Fruit fly (Drosophila melanogaster) whole organism, prepupa: ENCODE results near the gene CG33120.

ENCODE experiments used
- Blimp-1 ChIP-seq: fragments of 200-800 bp; sonication (Bioruptor generic); optimal IDR thresholded peaks from 3 replicates; lab custom pipeline; 2017; ENCODE audit warnings: missing biosample characterization, missing genetic modification characterization, mild to moderate bottlenecking, moderate library complexity, missing genetic modification reagents
- CG10631 ChIP-seq: fragments of 200-800 bp; sonication (Bioruptor generic); optimal IDR thresholded peaks from 2 replicates; lab custom pipeline; 2016; ENCODE audit warnings: missing biosample characterization, missing genetic modification characterization
- CG11762 ChIP-seq: fragments of 200-800 bp; sonication (Bioruptor generic); optimal IDR thresholded peaks from 3 replicates; lab custom pipeline; 2016; ENCODE audit warnings: missing biosample characterization, missing genetic modification characterization; ENCODE audit not compliant: insufficient read depth
- CG11902 ChIP-seq: fragments of 200-800 bp; sonication (Bioruptor generic); optimal IDR thresholded peaks from 3 replicates; lab custom pipeline; 2016; ENCODE audit warnings: missing biosample characterization, missing genetic modification characterization
- CG15336 ChIP-seq: fragments of 200-800 bp; sonication (Bioruptor generic); IDR thresholded peaks from 2 replicates; pipeline ENCODE4 v1.3.6; 2022; ENCODE audit warnings: missing biosample characterization, missing genetic modification characterization
- CG1621 ChIP-seq: fragments of 200-800 bp; sonication (Bioruptor generic); optimal IDR thresholded peaks from 3 replicates; lab custom pipeline; 2018; ENCODE audit warnings: missing biosample characterization, mild to moderate bottlenecking, missing genetic modification characterization
- CG3032 ChIP-seq: fragments of 200-800 bp; optimal IDR thresholded peaks from 2 replicates; lab custom pipeline; 2019; ENCODE audit warnings: missing biosample characterization, mild to moderate bottlenecking, missing genetic modification characterization, moderate library complexity
- CG31627 ChIP-seq: fragments of 200-800 bp; sonication (Bioruptor generic); optimal IDR thresholded peaks from 3 replicates; lab custom pipeline; 2016; ENCODE audit warnings: missing biosample characterization, missing genetic modification characterization
- CG32006 ChIP-seq: fragments of 200-800 bp; sonication (Bioruptor generic); optimal IDR thresholded peaks from 3 replicates; lab custom pipeline; 2017; ENCODE audit warnings: missing biosample characterization, mild to moderate bottlenecking, missing genetic modification characterization
- CG34406 ChIP-seq: fragments of 200-800 bp; sonication (Bioruptor generic); optimal IDR thresholded peaks from 3 replicates; lab custom pipeline; 2016; ENCODE audit warnings: missing biosample characterization, missing genetic modification characterization
- CG3919 ChIP-seq: fragments of 200-800 bp; sonication (Bioruptor generic); optimal IDR thresholded peaks from 3 replicates; lab custom pipeline; 2016; ENCODE audit warnings: missing biosample characterization, missing genetic modification characterization
- CG4318 ChIP-seq: fragments of 200-800 bp; sonication (Bioruptor generic); optimal IDR thresholded peaks from 3 replicates; lab custom pipeline; 2017; ENCODE audit warnings: missing biosample characterization, mild to moderate bottlenecking, missing genetic modification characterization
- CG6163 ChIP-seq: fragments of 200-800 bp; sonication (Bioruptor generic); IDR thresholded peaks from 3 replicates; pipeline ENCODE4 v1.3.6; 2022; ENCODE audit warnings: missing biosample characterization, missing genetic modification characterization
- CG6276 ChIP-seq: fragments of 200-800 bp; sonication (Bioruptor generic); optimal IDR thresholded peaks from 2 replicates; lab custom pipeline; 2017; ENCODE audit warnings: missing biosample characterization, mild to moderate bottlenecking, missing genetic modification characterization
- CG6792 ChIP-seq: fragments of 200-800 bp; sonication (Bioruptor generic); optimal IDR thresholded peaks from 3 replicates; lab custom pipeline; 2016; ENCODE audit warnings: missing biosample characterization, missing genetic modification characterization
- CG6808 ChIP-seq: fragments of 200-800 bp; sonication (Bioruptor generic); optimal IDR thresholded peaks from 3 replicates; lab custom pipeline; 2017; ENCODE audit warnings: missing biosample characterization, missing genetic modification characterization, mild to moderate bottlenecking, moderate library complexity, missing genetic modification reagents
- CG6854 ChIP-seq: fragments of 200-800 bp; sonication (Bioruptor generic); optimal IDR thresholded peaks from 2 replicates; lab custom pipeline; 2017; ENCODE audit warnings: missing biosample characterization, mild to moderate bottlenecking, missing genetic modification characterization
- CG7368 ChIP-seq: fragments of 200-800 bp; sonication (Bioruptor generic); optimal IDR thresholded peaks from 3 replicates; lab custom pipeline; 2016; ENCODE audit warnings: missing biosample characterization, missing genetic modification characterization
- CG8119 ChIP-seq: fragments of 200-800 bp; sonication (Bioruptor generic); IDR thresholded peaks from 3 replicates; pipeline ENCODE4 v1.3.6; 2022; ENCODE audit warnings: missing biosample characterization, missing genetic modification characterization
- CG8319 ChIP-seq: fragments of 200-800 bp; sonication (Bioruptor generic); optimal IDR thresholded peaks from 3 replicates; lab custom pipeline; 2016; ENCODE audit warnings: missing biosample characterization, missing genetic modification characterization
- CG8632 ChIP-seq: fragments of 200-800 bp; sonication (Bioruptor generic); optimal IDR thresholded peaks from 3 replicates; lab custom pipeline; 2016; ENCODE audit warnings: missing biosample characterization, missing genetic modification characterization
- CG9139 ChIP-seq: fragments of 200-800 bp; sonication (Bioruptor generic); optimal IDR thresholded peaks from 3 replicates; lab custom pipeline; 2017; ENCODE audit warnings: missing biosample characterization, mild to moderate bottlenecking, missing genetic modification characterization
- Eip75B ChIP-seq: fragments of 200-800 bp; sonication (Bioruptor generic); optimal IDR thresholded peaks from 3 replicates; lab custom pipeline; 2016; ENCODE audit warnings: missing biosample characterization, missing genetic modification characterization
- Eip78C ChIP-seq: fragments of 200-800 bp; sonication (Bioruptor generic); peaks from one replicate; lab custom pipeline; 2016; ENCODE audit warnings: missing biosample characterization, missing genetic modification characterization
- Eip93F ChIP-seq: fragments of 200-800 bp; sonication (Bioruptor generic); optimal IDR thresholded peaks from 2 replicates; lab custom pipeline; 2016; ENCODE audit warnings: missing biosample characterization, mild to moderate bottlenecking, missing genetic modification characterization
- Ets21C ChIP-seq: fragments of 200-800 bp; sonication (Bioruptor generic); optimal IDR thresholded peaks from 3 replicates; lab custom pipeline; 2016; ENCODE audit warnings: missing biosample characterization, missing genetic modification characterization
- Gug ChIP-seq: fragments of 200-800 bp; sonication (Bioruptor generic); IDR thresholded peaks from 2 replicates; pipeline ENCODE4 v1.3.6; 2022; ENCODE audit warnings: missing biosample characterization, missing genetic modification characterization
- Hr38 ChIP-seq: sonication (Bioruptor generic); optimal IDR thresholded peaks from 2 replicates; lab custom pipeline; 2016; ENCODE audit warnings: missing biosample characterization, missing genetic modification characterization
- Hr39 ChIP-seq: fragments of 200-800 bp; sonication (Bioruptor generic); optimal IDR thresholded peaks from 2 replicates; lab custom pipeline; 2016; ENCODE audit warnings: missing biosample characterization, missing genetic modification characterization
- Hr4 ChIP-seq: fragments of 200-800 bp; sonication (Bioruptor generic); optimal IDR thresholded peaks from 3 replicates; lab custom pipeline; 2016; ENCODE audit warnings: missing biosample characterization, missing genetic modification characterization
- Lpt ChIP-seq: fragments of 200-800 bp; sonication (Bioruptor generic); optimal IDR thresholded peaks from 3 replicates; lab custom pipeline; 2016; ENCODE audit warnings: missing biosample characterization, missing genetic modification characterization
- Met ChIP-seq: fragments of 200-800 bp; sonication (Bioruptor generic); optimal IDR thresholded peaks from 3 replicates; lab custom pipeline; 2016; ENCODE audit warnings: missing biosample characterization, missing genetic modification characterization
- OdsH ChIP-seq: fragments of 200-800 bp; sonication (Bioruptor generic); optimal IDR thresholded peaks from 3 replicates; lab custom pipeline; 2016; ENCODE audit warnings: missing biosample characterization, missing genetic modification characterization
- Smox ChIP-seq: fragments of 200-800 bp; sonication (Bioruptor generic); optimal IDR thresholded peaks from 3 replicates; lab custom pipeline; 2016; ENCODE audit warnings: missing biosample characterization, missing genetic modification characterization
- achi ChIP-seq: fragments of 200-800 bp; sonication (Bioruptor generic); optimal IDR thresholded peaks from 3 replicates; lab custom pipeline; 2016; ENCODE audit warnings: missing biosample characterization, missing genetic modification characterization
- dac ChIP-seq: fragments of 200-800 bp; sonication (Bioruptor generic); optimal IDR thresholded peaks from 2 replicates; lab custom pipeline; 2017; ENCODE audit warnings: missing biosample characterization, mild to moderate bottlenecking, missing genetic modification characterization
- dsx ChIP-seq: fragments of 200-800 bp; optimal IDR thresholded peaks from 3 replicates; lab custom pipeline; 2019; ENCODE audit warnings: missing biosample characterization, mild to moderate bottlenecking, missing genetic modification characterization, moderate library complexity; ENCODE audit not compliant: poor library complexity, severe bottlenecking
- esn ChIP-seq: fragments of 200-800 bp; sonication (Bioruptor generic); optimal IDR thresholded peaks from 2 replicates; lab custom pipeline; 2016; ENCODE audit warnings: missing biosample characterization, mild to moderate bottlenecking, missing genetic modification characterization, moderate library complexity
- fd59A ChIP-seq: fragments of 200-800 bp; sonication (Bioruptor generic); optimal IDR thresholded peaks from 2 replicates; lab custom pipeline; 2017; ENCODE audit warnings: missing biosample characterization, mild to moderate bottlenecking, missing genetic modification characterization, missing genetic modification reagents
- fkh ChIP-seq: fragments of 200-800 bp; sonication (Bioruptor generic); optimal IDR thresholded peaks from 3 replicates; lab custom pipeline; 2017; ENCODE audit warnings: missing biosample characterization, mild to moderate bottlenecking, missing genetic modification characterization, moderate library complexity
- net ChIP-seq: fragments of 200-800 bp; sonication (Bioruptor generic); optimal IDR thresholded peaks from 3 replicates; lab custom pipeline; 2016; ENCODE audit warnings: missing biosample characterization, missing genetic modification characterization
- salr ChIP-seq, 2 experiments: fragments of 200-800 bp; sonication (Bioruptor generic); optimal IDR thresholded peaks; 3 replicates each; lab custom pipeline; 2016 to 2018; ENCODE audit warnings: missing biosample characterization in 2 of 2, missing genetic modification characterization in 2 of 2, mild to moderate bottlenecking in 1 of 2
- ss ChIP-seq, 2 experiments: fragments of 200-800 bp; sonication (Bioruptor generic); optimal IDR thresholded peaks; 2 replicates in 1 of 2; 3 replicates in 1 of 2; lab custom pipeline; 2017 to 2018; ENCODE audit warnings: mild to moderate bottlenecking in 2 of 2, missing biosample characterization in 2 of 2, missing genetic modification characterization in 2 of 2, moderate library complexity in 1 of 2
- svp ChIP-seq: fragments of 200-800 bp; sonication (Bioruptor generic); peaks from one replicate; lab custom pipeline; 2016; ENCODE audit warnings: missing biosample characterization, missing genetic modification characterization
- vri ChIP-seq: fragments of 200-800 bp; sonication (Bioruptor generic); optimal IDR thresholded peaks from 3 replicates; lab custom pipeline; 2016; ENCODE audit warnings: missing biosample characterization, mild to moderate bottlenecking, missing genetic modification characterization

The CG33120 gene

dm6 chr2L:18871822-18872221, 27.4 kb upstream of the CG33120 start (continued):
- TF ChIP-seq Eip93F (no peak), dsx (GFP tag; lab: Kevin White, UChicago) (no peak), vri (GFP tag; lab: Kevin White, UChicago) (no peak), Met (GFP tag; lab: Kevin White, UChicago) (peak; percentile 44), Hr38 (GFP tag; lab: Kevin White, UChicago) (no peak), CG6854 (GFP tag; lab: Kevin White, UChicago) (no peak), CG31627 (peak; percentile 27), ss (GFP tag; optimal IDR thresholded peaks at IDR 0.05; lab: Kevin White, UChicago) (no peak), CG6276 (GFP tag; lab: Kevin White, UChicago) (no peak), fkh (GFP tag; lab: Kevin White, UChicago) (no peak), dac (GFP tag; lab: Kevin White, UChicago) (no peak), CG8319 (GFP tag; lab: Kevin White, UChicago) (no peak), CG32006 (GFP tag; lab: Kevin White, UChicago) (no peak), Smox (peak; percentile 43), Gug (GFP tag; lab: Robert Waterston, UW) (no peak), CG34406 (GFP tag; lab: Kevin White, UChicago) (no peak), achi (peak; percentile 6), CG3032 (tag; lab: Kevin White, UChicago) (no peak), Hr4 (GFP tag; lab: Kevin White, UChicago) (no peak), Eip75B (no peak), CG8119 (GFP tag; lab: Robert Waterston, UW) (no peak), Lpt (no peak), CG9139 (GFP tag; lab: Kevin White, UChicago) (no peak), svp (GFP tag; lab: Kevin White, UChicago) (peak; percentile 76), CG1621 (tag; lab: Kevin White, UChicago) (no peak), CG11762 (GFP tag; lab: Kevin White, UChicago) (no peak)

- TF ChIP-seq CG6276 (GFP tag; lab: Kevin White, UChicago) (no peak), dac (GFP tag; lab: Kevin White, UChicago) (no peak), esn (GFP tag; lab: Kevin White, UChicago) (no peak), CG34406 (GFP tag; lab: Kevin White, UChicago) (no peak), CG3032 (tag; lab: Kevin White, UChicago) (no peak), Hr4 (GFP tag; lab: Kevin White, UChicago) (no peak), CG11762 (GFP tag; lab: Kevin White, UChicago) (no peak), fd59A (GFP tag; lab: Kevin White, UChicago) (no peak), Lpt (no peak), Met (GFP tag; lab: Kevin White, UChicago) (no peak), CG32006 (GFP tag; lab: Kevin White, UChicago) (no peak), dsx (GFP tag; lab: Kevin White, UChicago) (no peak), CG11902 (GFP tag; lab: Kevin White, UChicago) (no peak), CG8632 (GFP tag; lab: Kevin White, UChicago) (no peak), CG6854 (GFP tag; lab: Kevin White, UChicago) (no peak), CG10631 (GFP tag; lab: Kevin White, UChicago) (no peak)
These were observed 23.4 kb upstream of the CG33120 start for dm6 chr2L:18867815-18868214.

- no peak for TF ChIP-seq Eip93F
- peak; percentile 42 for TF ChIP-seq fd59A (GFP tag; lab: Kevin White, UChicago)
- no peak for TF ChIP-seq Lpt
- no peak for TF ChIP-seq CG7368 (GFP tag; lab: Kevin White, UChicago)
- peak; percentile 45 to 58 for TF ChIP-seq ss (GFP tag; optimal IDR thresholded peaks at IDR 0.05; lab: Kevin White, UChicago)
- no peak for TF ChIP-seq fkh (GFP tag; lab: Kevin White, UChicago)
- TF ChIP-seq esn (GFP tag; lab: Kevin White, UChicago): no peak
- TF ChIP-seq CG3919: no peak
- peak; percentile 62 for TF ChIP-seq achi
- TF ChIP-seq Hr4 (GFP tag; lab: Kevin White, UChicago): no peak
- TF ChIP-seq CG8119 (GFP tag; lab: Robert Waterston, UW): 0 out of 3 replicates have a peak, but pooled peaks have one; percentile 14
- TF ChIP-seq CG6808 (GFP tag; lab: Kevin White, UChicago): peak; percentile 1
- TF ChIP-seq Ets21C (GFP tag; lab: Kevin White, UChicago): no peak
- TF ChIP-seq CG1621 (tag; lab: Kevin White, UChicago): peak; percentile 41
- peak; percentile 51; the same call in 1 of the 3 replicates for TF ChIP-seq CG6163 (GFP tag; lab: Robert Waterston, UW)
- TF ChIP-seq CG4318 (GFP tag; lab: Kevin White, UChicago): no peak
- TF ChIP-seq CG34406 (GFP tag; lab: Kevin White, UChicago): peak; percentile 52
- no peak for TF ChIP-seq Eip78C (GFP tag; lab: Kevin White, UChicago)
- TF ChIP-seq net (GFP tag; lab: Kevin White, UChicago): peak; percentile 62
- no peak for TF ChIP-seq CG15336 (GFP tag; lab: Robert Waterston, UW)
- TF ChIP-seq Hr39 (GFP tag; lab: Kevin White, UChicago): no peak
- TF ChIP-seq salr (GFP tag; optimal IDR thresholded peaks at IDR 0.05; lab: Kevin White, UChicago): peak; percentile 32 to 51
- TF ChIP-seq Blimp-1 (GFP tag; lab: Kevin White, UChicago): no peak
- no peak for TF ChIP-seq dac (GFP tag; lab: Kevin White, UChicago)
- TF ChIP-seq CG6792: no peak
- peak; percentile 34 for TF ChIP-seq OdsH (GFP tag; lab: Kevin White, UChicago)
These were observed 22.2 kb upstream of the CG33120 start for dm6 chr2L:18866582-18866981.
